Fruit fly (Drosophila melanogaster) whole organism, embryonic: ENCODE results near the gene CG5446.
A peak's percentile ranks its signal among the peaks of the same experiment; 100 is the strongest.

Experiments
- B-H1 ChIP-seq: fragments of 200-800 bp; sonication (Bioruptor generic); IDR thresholded peaks from 3 replicates; pipeline ENCODE4 v1.3.6; 2022; ENCODE audit warnings: missing biosample characterization, missing genetic modification characterization
- BEAF-32 ChIP-seq: fragments of 200-800 bp; sonication (Bioruptor generic); optimal IDR thresholded peaks from 3 replicates; lab custom pipeline; 2017; ENCODE audit warnings: missing biosample characterization, missing genetic modification characterization, mild to moderate bottlenecking, moderate library complexity, missing genetic modification reagents
- BtbVII ChIP-seq: fragments of 200-800 bp; sonication (Bioruptor generic); optimal IDR thresholded peaks from 3 replicates; lab custom pipeline; 2017; ENCODE audit warnings: missing biosample characterization, mild to moderate bottlenecking, missing genetic modification characterization
- Bteb2 ChIP-seq: fragments of 200-800 bp; sonication (Bioruptor generic); optimal IDR thresholded peaks from 2 replicates; lab custom pipeline; 2016; ENCODE audit warnings: missing biosample characterization, missing genetic modification characterization
- CG12744 ChIP-seq: fragments of 200-800 bp; sonication (Bioruptor generic); optimal IDR thresholded peaks from 2 replicates; lab custom pipeline; 2016; ENCODE audit warnings: missing biosample characterization, missing genetic modification characterization
- CG13296 ChIP-seq: fragments of 200-800 bp; sonication (Bioruptor generic); optimal IDR thresholded peaks from 3 replicates; lab custom pipeline; 2018; ENCODE audit warnings: missing biosample characterization, mild to moderate bottlenecking, missing genetic modification characterization
- CG13775 ChIP-seq: fragments of 200-800 bp; sonication (Bioruptor generic); optimal IDR thresholded peaks from 3 replicates; lab custom pipeline; 2017; ENCODE audit warnings: missing biosample characterization, mild to moderate bottlenecking, missing genetic modification characterization
- CG15269 ChIP-seq: fragments of 200-800 bp; sonication (Bioruptor generic); optimal IDR thresholded peaks from 2 replicates; lab custom pipeline; 2018; ENCODE audit warnings: missing biosample characterization, mild to moderate bottlenecking, missing genetic modification characterization, moderate library complexity
- CG15479 ChIP-seq: fragments of 200-800 bp; sonication (Bioruptor generic); optimal IDR thresholded peaks from 3 replicates; lab custom pipeline; 2019; ENCODE audit warnings: missing biosample characterization, mild to moderate bottlenecking, missing genetic modification characterization, moderate library complexity
- CG1647 ChIP-seq: fragments of 200-800 bp; sonication (Bioruptor generic); optimal IDR thresholded peaks from 3 replicates; lab custom pipeline; 2016; ENCODE audit warnings: missing biosample characterization, missing genetic modification characterization
- CG17829 ChIP-seq: fragments of 200-800 bp; optimal IDR thresholded peaks from 2 replicates; lab custom pipeline; 2019; ENCODE audit warnings: missing biosample characterization, mild to moderate bottlenecking, missing genetic modification characterization, moderate library complexity
- CG18011 ChIP-seq: fragments of 200-800 bp; sonication (Bioruptor generic); optimal IDR thresholded peaks from 2 replicates; lab custom pipeline; 2017; ENCODE audit warnings: missing biosample characterization, missing genetic modification characterization, mild to moderate bottlenecking, moderate library complexity, missing genotype
- CG2116 ChIP-seq: fragments of 200-800 bp; sonication (Bioruptor generic); optimal IDR thresholded peaks from 3 replicates; lab custom pipeline; 2018; ENCODE audit warnings: missing biosample characterization, mild to moderate bottlenecking, missing genetic modification characterization
- CG30403 ChIP-seq: fragments of 200-800 bp; sonication (Bioruptor generic); optimal IDR thresholded peaks from 3 replicates; lab custom pipeline; 2016; ENCODE audit warnings: missing biosample characterization, missing genetic modification characterization
- CG33213 ChIP-seq: fragments of 200-800 bp; sonication (Bioruptor generic); optimal IDR thresholded peaks from 3 replicates; lab custom pipeline; 2016; ENCODE audit warnings: missing biosample characterization, missing genetic modification characterization
- CG7271 ChIP-seq: fragments of 200-800 bp; sonication (Bioruptor generic); optimal IDR thresholded peaks from 2 replicates; lab custom pipeline; 2018; ENCODE audit warnings: missing biosample characterization, mild to moderate bottlenecking, missing genetic modification characterization, moderate library complexity
- CG7745 ChIP-seq: fragments of 200-800 bp; sonication (Bioruptor generic); optimal IDR thresholded peaks from 2 replicates; lab custom pipeline; 2018; ENCODE audit warnings: missing biosample characterization, mild to moderate bottlenecking, missing genetic modification characterization, moderate library complexity
- CG9876 ChIP-seq: fragments of 200-800 bp; sonication (Bioruptor generic); optimal IDR thresholded peaks from 2 replicates; lab custom pipeline; 2016; ENCODE audit warnings: missing biosample characterization, missing genetic modification characterization
- Dbx ChIP-seq: fragments of 200-800 bp; sonication (Bioruptor generic); IDR thresholded peaks from 3 replicates; pipeline ENCODE4 v1.3.6; 2022; ENCODE audit warnings: missing biosample characterization, missing genetic modification characterization
- Dfd ChIP-seq, 2 experiments: fragments of >200 bp; optimal IDR thresholded peaks; 2 replicates each; lab custom pipeline; 2017; ENCODE audit warnings: missing biosample characterization in 2 of 2, missing genetic modification characterization in 2 of 2
- GATAe ChIP-seq: fragments of 200-800 bp; sonication (Bioruptor generic); conservative IDR thresholded peaks from 2 replicates; pipeline ENCODE4 v1.3.6; 2022; ENCODE audit warnings: missing biosample characterization, missing genetic modification characterization
- Hand ChIP-seq: fragments of 200-800 bp; sonication (Bioruptor generic); optimal IDR thresholded peaks from 2 replicates; lab custom pipeline; 2017; ENCODE audit warnings: mild to moderate bottlenecking, missing biosample characterization, missing genetic modification reagents, missing genetic modification characterization
- Hr39 ChIP-seq: fragments of >200 bp; optimal IDR thresholded peaks from 2 replicates; lab custom pipeline; 2017
- Hr78 ChIP-seq, 2 experiments: fragments of 200-800 bp in 1 of 2; fragments of >200 bp in 1 of 2; sonication (Bioruptor generic) in 1 of 2; optimal IDR thresholded peaks; 2 replicates each; lab custom pipeline; 2017 to 2019; ENCODE audit warnings: missing biosample characterization in 2 of 2, missing genetic modification characterization in 2 of 2, mild to moderate bottlenecking in 1 of 2, moderate library complexity in 1 of 2
- Meics ChIP-seq: fragments of 200-800 bp; sonication (Bioruptor generic); optimal IDR thresholded peaks from 2 replicates; lab custom pipeline; 2017; ENCODE audit warnings: missing biosample characterization, mild to moderate bottlenecking, missing genetic modification characterization
- Mes4 ChIP-seq: fragments of 200-800 bp; sonication (Bioruptor generic); optimal IDR thresholded peaks from 2 replicates; lab custom pipeline; 2016; ENCODE audit warnings: missing biosample characterization, missing genetic modification characterization
- NC2β ChIP-seq: fragments of 200-800 bp; sonication (Bioruptor generic); optimal IDR thresholded peaks from 2 replicates; lab custom pipeline; 2016; ENCODE audit warnings: missing biosample characterization, missing genetic modification characterization
- Nf-YB ChIP-seq: fragments of 200-800 bp; sonication (Bioruptor generic); optimal IDR thresholded peaks from 3 replicates; lab custom pipeline; 2019; ENCODE audit warnings: missing biosample characterization, mild to moderate bottlenecking, missing genetic modification characterization, moderate library complexity
- Ravus ChIP-seq: fragments of 200-800 bp; sonication (Bioruptor generic); IDR thresholded peaks from 2 replicates; pipeline ENCODE4 v1.3.6; 2022; ENCODE audit warnings: missing biosample characterization, missing genetic modification characterization
- Six4 ChIP-seq: fragments of 200-800 bp; sonication (Bioruptor generic); optimal IDR thresholded peaks from 2 replicates; lab custom pipeline; 2016; ENCODE audit warnings: missing biosample characterization, missing genetic modification characterization
- Sry-β ChIP-seq: fragments of 200-800 bp; sonication (Bioruptor generic); optimal IDR thresholded peaks from 2 replicates; lab custom pipeline; 2018; ENCODE audit warnings: missing biosample characterization, mild to moderate bottlenecking, missing genetic modification characterization, moderate library complexity
- Stat92E ChIP-seq, 3 experiments: fragments of >200 bp in 2 of 3; fragments of 200-800 bp in 1 of 3; sonication (Bioruptor generic) in 1 of 3; optimal IDR thresholded peaks; 2 replicates each; lab custom pipeline; 2017 to 2019; ENCODE audit warnings: missing biosample characterization in 3 of 3, missing genetic modification characterization in 3 of 3, mild to moderate bottlenecking in 1 of 3, moderate library complexity in 1 of 3
- Taf1 ChIP-seq: fragments of 200-800 bp; sonication (Bioruptor generic); IDR thresholded peaks from 2 replicates; pipeline ENCODE4 v1.3.6; 2022; ENCODE audit warnings: missing biosample characterization, missing genetic modification characterization
- ac ChIP-seq: fragments of 200-800 bp; sonication (Bioruptor generic); optimal IDR thresholded peaks from 3 replicates; lab custom pipeline; 2017; ENCODE audit warnings: missing biosample characterization, mild to moderate bottlenecking, missing genetic modification characterization
- ash1 ChIP-seq: fragments of 200-800 bp; sonication (Bioruptor generic); optimal IDR thresholded peaks from 2 replicates; lab custom pipeline; 2018; ENCODE audit warnings: missing biosample characterization, mild to moderate bottlenecking, missing genetic modification characterization
- bcd ChIP-seq: fragments of 200-800 bp; sonication (Bioruptor generic); optimal IDR thresholded peaks from 2 replicates; lab custom pipeline; 2017; ENCODE audit warnings: missing biosample characterization, mild to moderate bottlenecking, missing genetic modification characterization
- chn ChIP-seq: fragments of 200-800 bp; sonication (Bioruptor generic); optimal IDR thresholded peaks from 2 replicates; lab custom pipeline; 2016; ENCODE audit warnings: missing biosample characterization, missing genetic modification characterization
- corto ChIP-seq: fragments of 200-800 bp; sonication (Bioruptor generic); optimal IDR thresholded peaks from 2 replicates; lab custom pipeline; 2016; ENCODE audit warnings: missing biosample characterization, mild to moderate bottlenecking, missing genetic modification characterization, moderate library complexity
- dan ChIP-seq: fragments of 200-800 bp; sonication (Bioruptor generic); IDR thresholded peaks from 2 replicates; pipeline ENCODE4 v1.3.6; 2022; ENCODE audit warnings: missing biosample characterization, missing genetic modification characterization
- dmrt11E ChIP-seq: fragments of 200-800 bp; sonication (Bioruptor generic); optimal IDR thresholded peaks from 3 replicates; lab custom pipeline; 2018; ENCODE audit warnings: missing biosample characterization, mild to moderate bottlenecking, missing genetic modification characterization, moderate library complexity
- esg ChIP-seq: fragments of 200-800 bp; sonication (Bioruptor generic); conservative IDR thresholded peaks from 2 replicates; pipeline ENCODE4 v1.3.6; 2022; ENCODE audit warnings: missing biosample characterization, missing genetic modification characterization
- fd3F ChIP-seq: fragments of 200-800 bp; sonication (Bioruptor generic); optimal IDR thresholded peaks from 2 replicates; lab custom pipeline; 2018; ENCODE audit warnings: missing biosample characterization, mild to moderate bottlenecking, missing genetic modification characterization, moderate library complexity
- hbn ChIP-seq: fragments of 200-800 bp; sonication (Bioruptor generic); IDR thresholded peaks from 2 replicates; pipeline ENCODE4 v1.3.6; 2022; ENCODE audit warnings: missing biosample characterization, missing genetic modification characterization; ENCODE audit not compliant: partially characterized antibody
- jumu ChIP-seq: fragments of 200-800 bp; sonication (Bioruptor generic); optimal IDR thresholded peaks from 3 replicates; lab custom pipeline; 2016; ENCODE audit warnings: missing biosample characterization, missing genetic modification characterization
- kni ChIP-seq: fragments of 200-800 bp; sonication (Bioruptor generic); optimal IDR thresholded peaks from 3 replicates; lab custom pipeline; 2017; ENCODE audit warnings: mild to moderate bottlenecking, missing biosample characterization, missing genetic modification reagents, missing genetic modification characterization
- prd ChIP-seq, 3 experiments: fragments of >200 bp in 2 of 3; fragments of 200-800 bp in 1 of 3; sonication (Bioruptor generic) in 1 of 3; optimal IDR thresholded peaks in 2 of 3; IDR thresholded peaks in 1 of 3; 2 replicates in 2 of 3; 3 replicates in 1 of 3; pipeline versions ENCODE4 v1.3.6 to Lab custom; 2017 to 2022; ENCODE audit warnings: missing biosample characterization in 1 of 3, missing genetic modification characterization in 1 of 3
- stc ChIP-seq: fragments of 200-800 bp; sonication (Bioruptor generic); IDR thresholded peaks from 2 replicates; pipeline ENCODE4 v1.3.6; 2022; ENCODE audit warnings: missing biosample characterization, missing genetic modification characterization
- stwl ChIP-seq: fragments of 200-800 bp; sonication (Bioruptor generic); optimal IDR thresholded peaks from 3 replicates; lab custom pipeline; 2018; ENCODE audit warnings: missing biosample characterization, mild to moderate bottlenecking, missing genetic modification characterization, moderate library complexity
- toy ChIP-seq: fragments of 200-800 bp; sonication (Bioruptor generic); IDR thresholded peaks from 2 replicates; pipeline ENCODE4 v1.3.6; 2022; ENCODE audit warnings: missing biosample characterization, missing genetic modification characterization
- zen ChIP-seq: fragments of 200-800 bp; sonication (Bioruptor generic); optimal IDR thresholded peaks from 3 replicates; lab custom pipeline; 2018; ENCODE audit warnings: missing biosample characterization, mild to moderate bottlenecking, missing genetic modification characterization, moderate library complexity

Gene CG5446

DNA sequence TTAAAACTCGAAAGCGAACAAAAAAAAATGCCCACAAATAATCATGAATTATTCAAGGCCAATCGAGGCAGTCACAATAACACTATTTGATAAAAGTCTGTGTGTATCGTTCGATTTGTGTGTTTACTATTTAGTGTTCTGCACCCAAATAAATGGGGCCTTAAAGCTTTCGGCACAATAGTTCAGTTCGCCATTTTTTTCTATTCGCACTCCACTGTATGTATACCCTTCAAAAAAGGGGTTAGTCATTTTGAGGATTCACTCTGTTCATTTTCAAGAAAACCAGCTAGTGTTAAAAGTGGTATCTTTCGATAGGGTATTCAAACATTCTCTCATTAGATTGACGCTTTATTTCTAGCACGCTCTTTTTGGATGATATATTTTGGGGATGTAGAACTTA, 40.2 kb upstream of the CG5446 start (continued):
- peak; percentile 41 for TF ChIP-seq BtbVII (GFP tag; lab: Kevin White, UChicago)
- TF ChIP-seq dan (GFP tag; lab: Robert Waterston, UW), result no peak
- TF ChIP-seq stwl (tag; lab: Kevin White, UChicago), result no peak
- no peak for TF ChIP-seq Mes4
- TF ChIP-seq chn (GFP tag; lab: Kevin White, UChicago), result peak; percentile 5
- peak; percentile 39; the same call in 1 of the 2 replicates for TF ChIP-seq Taf1 (GFP tag; lab: Robert Waterston, UW)
- TF ChIP-seq CG7745 (tag; lab: Kevin White, UChicago), result no peak
- no peak for TF ChIP-seq ash1 (GFP tag; lab: Kevin White, UChicago)
- TF ChIP-seq jumu, result no peak
- no peak for TF ChIP-seq CG9876 (GFP tag; lab: Kevin White, UChicago)
- TF ChIP-seq zen, result no peak
- no peak for TF ChIP-seq GATAe (GFP tag; lab: Robert Waterston, UW)
- peak; percentile 55 for TF ChIP-seq CG13296 (GFP tag; lab: Kevin White, UChicago)
- peak; percentile 77 for TF ChIP-seq Meics (GFP tag; lab: Kevin White, UChicago)
- TF ChIP-seq corto, result no peak
- TF ChIP-seq Stat92E (GFP tag; optimal IDR thresholded peaks at IDR 0.05; lab: Kevin White, UChicago), result no peak
- no peak for TF ChIP-seq Hr39 (lab: Kevin White, UChicago)
- peak; percentile 62 for TF ChIP-seq CG18011 (GFP tag; lab: Kevin White, UChicago)
- TF ChIP-seq dmrt11E (tag; lab: Kevin White, UChicago), result no peak
- peak; percentile 20 for TF ChIP-seq CG12744 (GFP tag; lab: Kevin White, UChicago)
- no peak for TF ChIP-seq Dfd (GFP tag; optimal IDR thresholded peaks at IDR 0.05; lab: Kevin White, UChicago)
- no peak for TF ChIP-seq Six4 (GFP tag; lab: Kevin White, UChicago)
- no peak for TF ChIP-seq CG7271 (tag; lab: Kevin White, UChicago)
- TF ChIP-seq esg (GFP tag; lab: Robert Waterston, UW), result no peak
- no peak for TF ChIP-seq Hr78 (GFP tag; optimal IDR thresholded peaks at IDR 0.05; lab: Kevin White, UChicago)
- TF ChIP-seq BEAF-32, result no peak
- TF ChIP-seq ac, result no peak
- peak; percentile 40 for TF ChIP-seq CG13775 (GFP tag; lab: Kevin White, UChicago)
- TF ChIP-seq bcd (GFP tag; lab: Kevin White, UChicago), result peak; percentile 60
- TF ChIP-seq CG15479, result no peak
- no peak for TF ChIP-seq prd (optimal IDR thresholded peaks at IDR 0.05; lab: Kevin White, UChicago)
- peak; percentile 56; the same call in 2 of the 3 replicates for TF ChIP-seq prd (GFP tag; IDR thresholded peaks at IDR 0.05; lab: Robert Waterston, UW)
- no peak for TF ChIP-seq CG2116
- peak; percentile 21 for TF ChIP-seq CG1647 (GFP tag; lab: Kevin White, UChicago)
- no peak for TF ChIP-seq Sry-β (GFP tag; lab: Kevin White, UChicago)
- no peak for TF ChIP-seq CG17829 (tag; lab: Kevin White, UChicago)
- TF ChIP-seq Hand, result peak; percentile 41
- peak; percentile 38 for TF ChIP-seq CG30403
- peak; percentile 62 for TF ChIP-seq CG15269 (tag; lab: Kevin White, UChicago)
- peak; percentile 81 for TF ChIP-seq Dbx
- peak; percentile 13 for TF ChIP-seq Bteb2
- 0 out of 2 replicates have a peak, but pooled peaks have one; percentile 7 for TF ChIP-seq stc (GFP tag; lab: Robert Waterston, UW)
- no peak for TF ChIP-seq hbn (GFP tag; lab: Robert Waterston, UW)
- no peak for TF ChIP-seq kni (GFP tag; lab: Kevin White, UChicago)
- TF ChIP-seq Ravus (GFP tag; lab: Robert Waterston, UW), result no peak
- no peak for TF ChIP-seq toy (GFP tag; lab: Robert Waterston, UW)
- TF ChIP-seq B-H1 (GFP tag; lab: Robert Waterston, UW), result peak; percentile 19; the same call in 1 of the 3 replicates
- peak; percentile 56 for TF ChIP-seq fd3F (GFP tag; lab: Kevin White, UChicago)
- TF ChIP-seq CG33213 (GFP tag; lab: Kevin White, UChicago), result peak; percentile 3
- TF ChIP-seq Nf-YB, result peak; percentile 28
- TF ChIP-seq NC2β, result no peak
